Worm (Caenorhabditis elegans) whole organism, young adult: ENCODE measurements around the gene ZC518.8.

ENCODE experiments used
- B0019.2 ChIP-seq: fragments of 200-800 bp; sonication (Bioruptor generic); conservative IDR thresholded peaks from 2 replicates; pipeline ENCODE4 v1.3.6; 2022; ENCODE audit warnings: missing genetic modification reagents, missing genetic modification characterization, missing compliant biosample characterization
- B0336.3 ChIP-seq: fragments of 200-800 bp; sonication (Bioruptor generic); IDR thresholded peaks from 2 replicates; pipeline ENCODE4 v1.3.6; 2022; ENCODE audit warnings: missing genetic modification characterization, missing compliant biosample characterization
- C17E4.6 ChIP-seq: fragments of 200-800 bp; sonication (Bioruptor generic); IDR thresholded peaks from 2 replicates; pipeline ENCODE4 v1.3.6; 2022; ENCODE audit warnings: missing genetic modification reagents, missing genetic modification characterization, missing compliant biosample characterization
- F10E7.11 ChIP-seq: sonication (generic microtip); optimal IDR thresholded peaks from 2 replicates; lab custom pipeline; 2017; ENCODE audit warnings: mild to moderate bottlenecking, missing genetic modification characterization, moderate library complexity, missing compliant biosample characterization
- F33H1.4 ChIP-seq: fragments of 200-800 bp; sonication (Bioruptor generic); IDR thresholded peaks from 2 replicates; pipeline ENCODE4 v1.3.6; 2022; ENCODE audit warnings: missing genetic modification reagents, missing genetic modification characterization, missing compliant biosample characterization
- F49E8.2 ChIP-seq: sonication (generic microtip); optimal IDR thresholded peaks from 3 replicates; lab custom pipeline; 2017; ENCODE audit warnings: missing genetic modification characterization, mild to moderate bottlenecking, missing compliant biosample characterization, antibody characterized with exemption, moderate library complexity; ENCODE audit not compliant: insufficient read depth
- F55B11.4 ChIP-seq: sonication (generic microtip); optimal IDR thresholded peaks from 2 replicates; lab custom pipeline; 2016; ENCODE audit warnings: missing compliant biosample characterization, missing genetic modification characterization, borderline replicate concordance; ENCODE audit not compliant: insufficient read depth
- K12H6.12 ChIP-seq: fragments of 200-800 bp; sonication (Bioruptor generic); optimal IDR thresholded peaks from 2 replicates; lab custom pipeline; 2018; ENCODE audit warnings: mild to moderate bottlenecking, missing genetic modification characterization, missing compliant biosample characterization
- Y53G8AR.9 ChIP-seq: fragments of 200-800 bp; sonication (Bioruptor generic); conservative IDR thresholded peaks from 2 replicates; pipeline ENCODE4 v1.3.6; 2022; ENCODE audit warnings: missing genetic modification reagents, missing genetic modification characterization, missing compliant biosample characterization
- aptf-2 ChIP-seq: fragments of 200-800 bp; sonication (Bioruptor generic); conservative IDR thresholded peaks from 2 replicates; pipeline ENCODE4 v1.3.6; 2022; ENCODE audit warnings: missing genetic modification reagents, missing genetic modification characterization, missing compliant biosample characterization
- bed-1 ChIP-seq: fragments of 200-800 bp; sonication (Bioruptor generic); IDR thresholded peaks from 2 replicates; pipeline ENCODE4 v1.3.6; 2022; ENCODE audit warnings: missing genetic modification reagents, missing genetic modification characterization, missing compliant biosample characterization
- bed-2 ChIP-seq: fragments of 200-800 bp; sonication (Bioruptor generic); IDR thresholded peaks from 2 replicates; pipeline ENCODE4 v1.3.6; 2022; ENCODE audit warnings: missing genetic modification reagents, missing genetic modification characterization, missing compliant biosample characterization
- ccch-3 ChIP-seq: fragments of 200-800 bp; sonication (Bioruptor generic); optimal IDR thresholded peaks from 2 replicates; lab custom pipeline; 2018; ENCODE audit warnings: mild to moderate bottlenecking, missing genetic modification characterization, missing compliant biosample characterization
- cebp-2 ChIP-seq: fragments of 200-800 bp; sonication (Bioruptor generic); IDR thresholded peaks from 2 replicates; pipeline ENCODE4 v1.3.6; 2022; ENCODE audit warnings: missing genetic modification characterization, missing compliant biosample characterization
- ceh-27 ChIP-seq: fragments of 200-800 bp; sonication (Bioruptor generic); optimal IDR thresholded peaks from 2 replicates; lab custom pipeline; 2018; ENCODE audit warnings: mild to moderate bottlenecking, missing genetic modification characterization, moderate library complexity, missing compliant biosample characterization
- ceh-40 ChIP-seq: fragments of 200-800 bp; sonication (Bioruptor generic); IDR thresholded peaks from 2 replicates; pipeline ENCODE4 v1.3.6; 2022; ENCODE audit warnings: missing genetic modification characterization, missing compliant biosample characterization
- ceh-79 ChIP-seq: sonication (generic microtip); optimal IDR thresholded peaks from 2 replicates; lab custom pipeline; 2017; ENCODE audit warnings: mild to moderate bottlenecking, missing genetic modification characterization, missing compliant biosample characterization
- dpff-1 ChIP-seq: sonication (generic microtip); optimal IDR thresholded peaks from 2 replicates; lab custom pipeline; 2017; ENCODE audit warnings: mild to moderate bottlenecking, missing genetic modification characterization, missing compliant biosample characterization
- dpl-1 ChIP-seq: fragments of 150-350 bp; optimal IDR thresholded peaks from 2 replicates; lab custom pipeline; 2014; ENCODE audit warnings: missing biosample characterization, missing genetic modification reagents, missing genetic modification characterization
- efl-1 ChIP-seq: fragments of 150-350 bp; optimal IDR thresholded peaks from 2 replicates; lab custom pipeline; 2014; ENCODE audit warnings: missing biosample characterization, missing genetic modification reagents, missing genetic modification characterization
- egl-18 ChIP-seq: fragments of 200-800 bp; sonication (Bioruptor generic); IDR thresholded peaks from 2 replicates; pipeline ENCODE4 v1.3.6; 2022; ENCODE audit warnings: missing genetic modification reagents, missing genetic modification characterization, missing compliant biosample characterization
- ets-4 ChIP-seq: fragments of 200-800 bp; sonication (Bioruptor generic); optimal IDR thresholded peaks from 2 replicates; lab custom pipeline; 2018; ENCODE audit warnings: mild to moderate bottlenecking, missing genetic modification characterization, missing compliant biosample characterization
- him-1 ChIP-seq: sonication (generic microtip); optimal IDR thresholded peaks from 2 replicates; lab custom pipeline; 2016; ENCODE audit warnings: missing genotype, missing genetic modification reagents, missing genetic modification characterization, missing compliant biosample characterization
- hmg-1.2 ChIP-seq: fragments of 200-800 bp; sonication (Bioruptor generic); IDR thresholded peaks from 2 replicates; pipeline ENCODE4 v1.3.6; 2022; ENCODE audit warnings: missing genetic modification reagents, missing genetic modification characterization, missing compliant biosample characterization
- lin-35 ChIP-seq, 3 experiments: fragments of 150-350 bp in 2 of 3; sonication (generic microtip) in 1 of 3; optimal IDR thresholded peaks; 2 replicates each; lab custom pipeline; 2014 to 2018; ENCODE audit warnings: missing biosample characterization in 3 of 3, missing genetic modification characterization in 3 of 3, missing genetic modification reagents in 3 of 3
- lin-54 ChIP-seq: fragments of 200-800 bp; sonication (Bioruptor generic); optimal IDR thresholded peaks from 2 replicates; lab custom pipeline; 2018; ENCODE audit warnings: mild to moderate bottlenecking, missing genetic modification characterization, missing compliant biosample characterization
- lir-1 ChIP-seq: fragments of 200-800 bp; sonication (Bioruptor generic); conservative IDR thresholded peaks from 2 replicates; pipeline ENCODE4 v1.3.6; 2022; ENCODE audit warnings: missing genetic modification reagents, missing genetic modification characterization, missing compliant biosample characterization
- madf-3 ChIP-seq: fragments of 200-800 bp; sonication (Bioruptor generic); IDR thresholded peaks from 2 replicates; pipeline ENCODE4 v1.3.6; 2022; ENCODE audit warnings: missing genetic modification reagents, missing genetic modification characterization, missing compliant biosample characterization
- mel-28 ChIP-seq: sonication (generic microtip); optimal IDR thresholded peaks from 2 replicates; lab custom pipeline; 2016; ENCODE audit warnings: borderline replicate concordance, mild to moderate bottlenecking, missing genetic modification characterization, missing compliant biosample characterization
- mes-4 ChIP-seq: sonication (generic microtip); optimal IDR thresholded peaks from 2 replicates; lab custom pipeline; 2016; ENCODE audit warnings: missing genotype, missing genetic modification characterization, missing compliant biosample characterization
- nfya-1 ChIP-seq: sonication (generic microtip); optimal IDR thresholded peaks from 2 replicates; lab custom pipeline; 2017; ENCODE audit warnings: antibody characterized with exemption, missing compliant biosample characterization, missing genetic modification characterization, borderline replicate concordance; ENCODE audit not compliant: insufficient read depth
- nfyb-1 ChIP-seq: fragments of 200-800 bp; sonication (Bioruptor generic); IDR thresholded peaks from 2 replicates; pipeline ENCODE4 v1.3.6; 2022; ENCODE audit warnings: missing genetic modification reagents, missing genetic modification characterization, missing compliant biosample characterization
- rcor-1 ChIP-seq: fragments of 200-800 bp; sonication (Bioruptor generic); IDR thresholded peaks from 2 replicates; pipeline ENCODE4 v1.3.6; 2022; ENCODE audit warnings: missing genetic modification reagents, missing genetic modification characterization, missing compliant biosample characterization
- rec-8 ChIP-seq, 2 experiments: sonication (generic microtip); optimal IDR thresholded peaks; 2 replicates each; lab custom pipeline; 2016; ENCODE audit warnings: mild to moderate bottlenecking in 2 of 2, missing genetic modification characterization in 2 of 2, missing genetic modification reagents in 2 of 2, missing genotype in 2 of 2, missing biosample characterization in 1 of 2, missing compliant biosample characterization in 1 of 2, moderate library complexity in 1 of 2
- snpc-1.1 ChIP-seq: sonication (generic microtip); optimal IDR thresholded peaks from 2 replicates; lab custom pipeline; 2017; ENCODE audit warnings: missing genetic modification characterization, mild to moderate bottlenecking, missing compliant biosample characterization, antibody characterized with exemption, moderate library complexity, missing genotype, missing genetic modification reagents; ENCODE audit not compliant: insufficient read depth
- snpc-3.4 ChIP-seq: sonication (generic microtip); optimal IDR thresholded peaks from 2 replicates; lab custom pipeline; 2017; ENCODE audit warnings: missing genetic modification characterization, mild to moderate bottlenecking, missing compliant biosample characterization, antibody characterized with exemption, moderate library complexity, missing genotype, missing genetic modification reagents
- sptf-2 ChIP-seq: fragments of 200-800 bp; sonication (Bioruptor generic); optimal IDR thresholded peaks from 2 replicates; lab custom pipeline; 2018; ENCODE audit warnings: mild to moderate bottlenecking, missing genetic modification characterization, missing compliant biosample characterization
- unc-130 ChIP-seq: sonication (generic microtip); optimal IDR thresholded peaks from 2 replicates; lab custom pipeline; 2016; ENCODE audit warnings: missing genetic modification reagents, missing genetic modification characterization, missing compliant biosample characterization
- ztf-18 ChIP-seq: sonication (generic microtip); optimal IDR thresholded peaks from 2 replicates; lab custom pipeline; 2016; ENCODE audit warnings: missing genotype, mild to moderate bottlenecking, missing genetic modification characterization, missing compliant biosample characterization
- ztf-22 ChIP-seq: fragments of 200-800 bp; sonication (Bioruptor generic); optimal IDR thresholded peaks from 2 replicates; lab custom pipeline; 2018; ENCODE audit warnings: mild to moderate bottlenecking, missing genetic modification characterization, moderate library complexity, missing compliant biosample characterization
- ztf-25 ChIP-seq: fragments of 200-800 bp; sonication (Bioruptor generic); IDR thresholded peaks from 2 replicates; pipeline ENCODE4 v1.3.6; 2022; ENCODE audit warnings: missing genetic modification reagents, missing genetic modification characterization, missing compliant biosample characterization
- ztf-6 ChIP-seq: fragments of 200-800 bp; sonication (Bioruptor generic); IDR thresholded peaks from 2 replicates; pipeline ENCODE4 v1.3.6; 2022; ENCODE audit warnings: missing genetic modification reagents, missing genetic modification characterization, missing compliant biosample characterization

Gene ZC518.8

ce11 chrIV:12371879-12372278 lies 10.2 kb upstream of the ZC518.8 start, which contains the start of gene wdr-46 (continued):
- TF ChIP-seq nfya-1 (tag; lab: Kevin White, UChicago) (no peak), ztf-6 (GFP tag; lab: Robert Waterston, UW) (no peak), sptf-2 (no peak), nfyb-1 (GFP tag; lab: Robert Waterston, UW) (peak; percentile 76), lir-1 (no peak), cebp-2 (GFP tag; lab: Robert Waterston, UW) (no peak), efl-1 (GFP tag; lab: Kevin White, UChicago) (peak; percentile 84), lin-54 (GFP tag; lab: Kevin White, UChicago) (peak; percentile 97), ztf-18 (no peak), rec-8 (tag; optimal IDR thresholded peaks at IDR 0.05; lab: Kevin White, UChicago) (no peak), unc-130 (no peak), dpff-1 (tag; lab: Kevin White, UChicago) (no peak), ceh-40 (GFP tag; lab: Robert Waterston, UW) (no peak), B0019.2 (GFP tag; lab: Robert Waterston, UW) (no peak), bed-1 (no peak), ztf-22 (GFP tag; lab: Kevin White, UChicago) (no peak), F49E8.2 (tag; lab: Kevin White, UChicago) (peak; percentile 49), F33H1.4 (GFP tag; lab: Robert Waterston, UW) (peak; percentile 61), F55B11.4 (tag; lab: Kevin White, UChicago) (no peak), ccch-3 (GFP tag; lab: Kevin White, UChicago) (no peak), dpl-1 (peak; percentile 84), rcor-1 (GFP tag; lab: Robert Waterston, UW) (no peak), ceh-27 (no peak), ets-4 (no peak), F10E7.11 (tag; lab: Kevin White, UChicago) (no peak), madf-3 (GFP tag; lab: Robert Waterston, UW) (0 out of 2 replicates have a peak, but pooled peaks have one; percentile 35), ceh-79 (tag; lab: Kevin White, UChicago) (no peak), bed-2 (no peak), mel-28 (tag; lab: Kevin White, UChicago) (no peak), ztf-25 (GFP tag; lab: Robert Waterston, UW) (no peak), snpc-3.4 (tag; lab: Kevin White, UChicago) (no peak), lin-35 (GFP tag; optimal IDR thresholded peaks at IDR 0.05; lab: Kevin White, UChicago) (peak; percentile 65 to 95 (median 79)), C17E4.6 (GFP tag; lab: Robert Waterston, UW) (0 out of 2 replicates have a peak, but pooled peaks have one; percentile 7), aptf-2 (GFP tag; lab: Robert Waterston, UW) (no peak), B0336.3 (no peak), snpc-1.1 (tag; lab: Kevin White, UChicago) (no peak), egl-18 (GFP tag; lab: Robert Waterston, UW) (no peak), K12H6.12 (tag; lab: Kevin White, UChicago) (no peak), Y53G8AR.9 (GFP tag; lab: Robert Waterston, UW) (peak; percentile 46; the same call in 1 of the 2 replicates), mes-4 (no peak), him-1 (tag; lab: Kevin White, UChicago) (peak; percentile 60), hmg-1.2 (peak; percentile 45)
